Worm (Caenorhabditis elegans) whole organism, late embryonic: ENCODE data around the gene oxi-1.

Experiments
- ceh-34 ChIP-seq: sonication (generic microtip); optimal IDR thresholded peaks from 2 replicates; lab custom pipeline; 2016; ENCODE audit warnings: mild to moderate bottlenecking, missing genetic modification characterization, missing compliant biosample characterization
- npax-4 ChIP-seq: sonication (generic microtip); optimal IDR thresholded peaks from 2 replicates; lab custom pipeline; 2016; ENCODE audit warnings: missing genetic modification characterization, missing compliant biosample characterization

DNA sequence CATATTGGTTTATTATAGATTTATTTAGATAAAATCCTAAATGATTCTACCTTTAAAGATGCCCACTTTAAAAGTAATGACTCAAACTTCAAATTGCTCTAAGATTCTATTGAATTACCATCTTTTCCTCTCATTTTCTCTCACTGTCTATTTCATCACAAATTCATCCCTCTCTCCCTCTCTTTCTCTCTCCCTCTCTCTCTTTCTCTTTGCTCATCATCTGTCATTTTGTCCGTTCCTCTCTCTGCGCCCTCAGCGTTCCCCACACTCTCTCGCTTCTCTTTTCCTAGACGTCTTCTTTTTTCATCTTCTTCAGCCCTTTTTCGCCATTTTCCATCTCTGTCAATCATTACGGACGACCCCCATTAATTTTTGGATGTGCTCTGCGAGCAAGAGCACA is 47.0 kb downstream of the oxi-1 start:
- TF ChIP-seq ceh-34 (tag; lab: Kevin White, UChicago) (no peak), npax-4 (tag; lab: Kevin White, UChicago) (no peak)
